Worm (Caenorhabditis elegans) whole organism, midembryonic: ENCODE results near the gene dap-3.

Source experiments
- cog-1 ChIP-seq: sonication (generic microtip); optimal IDR thresholded peaks from 2 replicates; lab custom pipeline; 2016; ENCODE audit warnings: missing genetic modification characterization, missing compliant biosample characterization
- klf-2 ChIP-seq: fragments of 200-800 bp; sonication (Bioruptor generic); conservative IDR thresholded peaks from 2 replicates; pipeline ENCODE4 v1.3.6; 2022; ENCODE audit warnings: missing genetic modification reagents, missing genetic modification characterization, missing compliant biosample characterization
- med-1 ChIP-seq: sonication (generic microtip); optimal IDR thresholded peaks from 2 replicates; lab custom pipeline; 2017; ENCODE audit warnings: missing genetic modification characterization, mild to moderate bottlenecking, missing compliant biosample characterization, antibody characterized with exemption, missing genetic modification reagents; ENCODE audit not compliant: insufficient read depth
- ref-1 ChIP-seq: fragments of 200-800 bp; sonication (Bioruptor generic); conservative IDR thresholded peaks from 2 replicates; pipeline ENCODE4 v1.3.6; 2022; ENCODE audit warnings: missing genetic modification reagents, missing genetic modification characterization, missing compliant biosample characterization
- tab-1 ChIP-seq: fragments of 200-800 bp; sonication (Bioruptor generic); IDR thresholded peaks from 2 replicates; pipeline ENCODE4 v1.3.6; 2022; ENCODE audit warnings: missing genetic modification characterization, missing compliant biosample characterization
- ztf-29 ChIP-seq: fragments of 200-800 bp; sonication (Bioruptor generic); IDR thresholded peaks from 2 replicates; pipeline ENCODE4 v1.3.6; 2022; ENCODE audit warnings: missing genetic modification reagents, missing genetic modification characterization, missing compliant biosample characterization

- TF ChIP-seq med-1 (GFP tag; lab: Kevin White, UChicago) = no peak
- no peak for TF ChIP-seq klf-2 (GFP tag; lab: Robert Waterston, UW)
- TF ChIP-seq ztf-29 (GFP tag; lab: Robert Waterston, UW) = no peak
- no peak for TF ChIP-seq cog-1 (tag; lab: Kevin White, UChicago)
- TF ChIP-seq ref-1 (GFP tag; lab: Robert Waterston, UW) = no peak
- TF ChIP-seq tab-1 = no peak
Observed at ce11 chrII:10627086-10627485, 46.2 kb downstream of the dap-3 start.
